Worm (Caenorhabditis elegans) whole organism, dauer: ENCODE results near the gene repo-1.

ENCODE experiments used
- unc-62 ChIP-seq: sonication (generic microtip); optimal IDR thresholded peaks from 2 replicates; lab custom pipeline; 2017; ENCODE audit warnings: missing biosample characterization, missing genetic modification reagents, missing genetic modification characterization

repo-1 gene

DNA sequence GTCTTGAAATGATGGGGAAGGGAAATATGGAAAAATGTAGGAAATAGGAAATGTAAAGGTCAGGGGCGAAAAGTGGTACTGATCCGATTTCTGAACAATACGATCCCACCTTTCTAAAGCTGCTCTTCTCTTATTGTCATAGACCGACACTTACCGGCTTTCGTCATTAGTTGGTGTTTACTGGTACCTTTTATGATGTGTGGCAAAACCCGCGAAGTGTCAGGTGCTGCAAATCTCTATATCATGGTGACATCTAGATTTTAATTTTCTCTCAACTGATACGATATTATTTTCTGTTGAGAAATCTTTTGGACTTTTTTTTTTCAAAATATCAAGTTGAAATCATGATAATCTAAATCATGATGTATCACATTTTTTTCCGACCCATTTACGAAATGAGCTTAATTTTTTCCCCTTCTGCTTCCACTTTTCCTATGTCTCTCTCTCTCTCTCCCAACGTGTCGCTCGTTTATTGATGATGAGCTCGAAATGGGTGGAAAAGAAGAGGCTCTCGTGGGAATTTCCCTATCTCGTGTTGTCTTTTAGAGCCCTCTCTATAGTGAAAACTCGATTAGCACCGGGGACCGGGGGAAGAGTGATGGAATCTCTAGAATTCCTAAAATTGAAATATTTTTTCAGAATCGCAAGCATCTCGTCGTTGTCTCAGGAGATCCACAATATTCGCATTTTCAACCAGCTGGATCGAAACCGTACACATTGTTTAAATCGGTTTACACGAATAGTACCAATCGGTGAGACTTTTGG lies 47.2 kb downstream of the repo-1 start:
- no peak for TF ChIP-seq unc-62 (GFP tag; lab: Kevin White, UChicago)

DNA sequence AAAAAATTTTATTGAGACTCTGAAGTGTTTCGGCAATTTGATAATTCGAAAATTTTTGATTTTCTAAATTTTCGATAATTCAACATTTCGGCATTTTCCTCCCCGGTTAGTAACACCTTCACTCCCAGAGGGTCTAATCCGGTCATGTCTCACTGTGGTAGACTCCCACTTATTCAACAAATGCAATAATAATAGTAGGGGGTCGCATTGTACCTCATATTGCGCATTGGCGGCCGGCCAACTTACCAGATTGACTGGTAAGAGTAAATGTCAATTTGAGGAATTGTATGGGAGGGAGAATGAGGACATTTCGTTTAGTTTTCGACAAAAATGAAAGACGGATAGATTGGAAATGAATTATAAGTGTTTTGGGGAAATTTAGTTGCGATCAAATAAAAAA lies 49.5 kb downstream of the repo-1 start:
- TF ChIP-seq unc-62 (GFP tag; lab: Kevin White, UChicago): no peak
